Fruit fly (Drosophila melanogaster) whole organism, adult: ENCODE results near the gene CG15865.

ENCODE experiments used
- CG7045 ChIP-seq: fragments of 200-800 bp; sonication (Bioruptor generic); optimal IDR thresholded peaks from 2 replicates; lab custom pipeline; 2017; ENCODE audit warnings: missing biosample characterization, mild to moderate bottlenecking, missing genetic modification characterization
- Clk ChIP-seq: fragments of 200-800 bp; sonication (Bioruptor generic); optimal IDR thresholded peaks from 2 replicates; lab custom pipeline; 2017; ENCODE audit warnings: missing biosample characterization, missing genetic modification characterization
- Crg-1 ChIP-seq: fragments of 200-800 bp; sonication (Bioruptor generic); optimal IDR thresholded peaks from 2 replicates; lab custom pipeline; 2016; ENCODE audit warnings: missing biosample characterization, missing genetic modification characterization
- cic ChIP-seq: fragments of 200-800 bp; sonication (Bioruptor generic); optimal IDR thresholded peaks from 2 replicates; lab custom pipeline; 2017; ENCODE audit warnings: missing biosample characterization, mild to moderate bottlenecking, missing genetic modification characterization, moderate library complexity
- ovo ChIP-seq: fragments of 200-800 bp; sonication (Bioruptor generic); optimal IDR thresholded peaks from 2 replicates; lab custom pipeline; 2016; ENCODE audit warnings: missing biosample characterization, missing genetic modification characterization
- pad ChIP-seq: fragments of 200-800 bp; sonication (Bioruptor generic); optimal IDR thresholded peaks from 3 replicates; lab custom pipeline; 2017; ENCODE audit warnings: missing biosample characterization, missing genetic modification characterization, mild to moderate bottlenecking, moderate library complexity, missing genetic modification reagents
- toe ChIP-seq: fragments of 200-800 bp; sonication (Bioruptor generic); optimal IDR thresholded peaks from 2 replicates; lab custom pipeline; 2016; ENCODE audit warnings: missing biosample characterization, missing genetic modification characterization

- TF ChIP-seq Crg-1 (GFP tag; lab: Kevin White, UChicago) (no peak), toe (GFP tag; lab: Kevin White, UChicago) (no peak), cic (GFP tag; lab: Kevin White, UChicago) (no peak), ovo (no peak), CG7045 (GFP tag; lab: Kevin White, UChicago) (no peak), pad (GFP tag; lab: Kevin White, UChicago) (no peak), Clk (GFP tag; lab: Kevin White, UChicago) (no peak)
Measured at dm6 chrX:16689966-16690365, 25.7 kb upstream of the CG15865 start.
